Fruit fly (Drosophila melanogaster) whole organism, wandering third instar larva: ENCODE data around the gene CG32086.

Experiments
- Abd-B ChIP-seq: fragments of >200 bp; optimal IDR thresholded peaks from 2 replicates; lab custom pipeline; 2017; ENCODE audit warnings: missing biosample characterization, missing genetic modification characterization
- CG32264 ChIP-seq: fragments of 200-800 bp; sonication (Bioruptor generic); optimal IDR thresholded peaks from 2 replicates; lab custom pipeline; 2016; ENCODE audit warnings: missing biosample characterization, missing genetic modification characterization
- CrebA ChIP-seq: fragments of 200-800 bp; sonication (Bioruptor generic); optimal IDR thresholded peaks from 2 replicates; lab custom pipeline; 2016; ENCODE audit warnings: missing biosample characterization, mild to moderate bottlenecking, missing genetic modification characterization, borderline replicate concordance
- GATAd ChIP-seq: sonication (Bioruptor generic); optimal IDR thresholded peaks from 2 replicates; lab custom pipeline; 2016; ENCODE audit warnings: missing biosample characterization, missing genetic modification characterization
- HLH106 ChIP-seq: fragments of 200-800 bp; optimal IDR thresholded peaks from 3 replicates; lab custom pipeline; 2019; ENCODE audit warnings: missing biosample characterization, mild to moderate bottlenecking, missing genetic modification characterization, moderate library complexity
- Hnf4 ChIP-seq: fragments of 200-800 bp; sonication (Bioruptor generic); optimal IDR thresholded peaks from 2 replicates; lab custom pipeline; 2016; ENCODE audit warnings: missing biosample characterization, mild to moderate bottlenecking, missing genetic modification characterization
- Hr78 ChIP-seq: fragments of >200 bp; optimal IDR thresholded peaks from 2 replicates; lab custom pipeline; 2017; ENCODE audit warnings: missing biosample characterization, missing genetic modification characterization
- Hr83 ChIP-seq: fragments of 200-300 bp; sonication (Bioruptor generic); optimal IDR thresholded peaks from 2 replicates; lab custom pipeline; 2016; ENCODE audit warnings: missing biosample characterization, mild to moderate bottlenecking, missing genetic modification characterization, moderate library complexity; ENCODE audit not compliant: poor library complexity, severe bottlenecking
- Jra ChIP-seq: sonication (Bioruptor generic); optimal IDR thresholded peaks from 2 replicates; lab custom pipeline; 2016; ENCODE audit warnings: missing biosample characterization, missing genetic modification characterization
- Mio ChIP-seq: sonication (Bioruptor generic); optimal IDR thresholded peaks from 2 replicates; lab custom pipeline; 2016; ENCODE audit warnings: missing biosample characterization, missing genetic modification characterization
- Myc ChIP-seq: fragments of >200 bp; optimal IDR thresholded peaks from 2 replicates; lab custom pipeline; 2017
- Rel ChIP-seq, 2 experiments: fragments of 200-800 bp; sonication (Bioruptor generic) in 1 of 2; optimal IDR thresholded peaks; 2 replicates in 1 of 2; 3 replicates in 1 of 2; lab custom pipeline; 2016 to 2019; ENCODE audit warnings: mild to moderate bottlenecking in 2 of 2, missing biosample characterization in 2 of 2, missing genetic modification characterization in 2 of 2, moderate library complexity in 1 of 2
- br ChIP-seq: fragments of 200-800 bp; sonication (Bioruptor generic); optimal IDR thresholded peaks from 2 replicates; lab custom pipeline; 2016; ENCODE audit warnings: missing biosample characterization, missing genetic modification characterization
- brk ChIP-seq: fragments of 200-800 bp; sonication (Bioruptor generic); optimal IDR thresholded peaks from 2 replicates; lab custom pipeline; 2016; ENCODE audit warnings: missing biosample characterization, mild to moderate bottlenecking, missing genetic modification characterization
- dmrt93B ChIP-seq: fragments of 200-800 bp; sonication (Bioruptor generic); optimal IDR thresholded peaks from 2 replicates; lab custom pipeline; 2018; ENCODE audit warnings: missing biosample characterization, mild to moderate bottlenecking, missing genetic modification characterization
- dsf ChIP-seq: sonication (Bioruptor generic); optimal IDR thresholded peaks from 2 replicates; lab custom pipeline; 2016; ENCODE audit warnings: missing biosample characterization, missing genetic modification characterization, borderline replicate concordance
- foxo ChIP-seq, 2 experiments: fragments of 200-800 bp; sonication (Bioruptor generic); optimal IDR thresholded peaks; 2 replicates in 1 of 2; 3 replicates in 1 of 2; lab custom pipeline; 2016 to 2017; ENCODE audit warnings: missing biosample characterization in 2 of 2, missing genetic modification characterization in 2 of 2
- fru ChIP-seq: fragments of 200-800 bp; sonication (Bioruptor generic); optimal IDR thresholded peaks from 3 replicates; lab custom pipeline; 2016; ENCODE audit warnings: missing biosample characterization, mild to moderate bottlenecking, missing genetic modification characterization
- h ChIP-seq: fragments of 200-800 bp; sonication (Bioruptor generic); optimal IDR thresholded peaks from 3 replicates; lab custom pipeline; 2016; ENCODE audit warnings: missing biosample characterization, mild to moderate bottlenecking, missing genetic modification characterization
- jim ChIP-seq: fragments of 175-275, 200-325 bp; sonication (Bioruptor generic); optimal IDR thresholded peaks from 2 replicates; lab custom pipeline; 2016; ENCODE audit warnings: missing biosample characterization, mild to moderate bottlenecking, missing genetic modification characterization
- lola ChIP-seq: fragments of >200 bp; optimal IDR thresholded peaks from 2 replicates; lab custom pipeline; 2017; ENCODE audit warnings: missing biosample characterization, missing genetic modification characterization
- pan ChIP-seq: fragments of >200 bp; optimal IDR thresholded peaks from 2 replicates; lab custom pipeline; 2017
- psq ChIP-seq: fragments of 200-800 bp; sonication (Bioruptor generic); optimal IDR thresholded peaks from 3 replicates; lab custom pipeline; 2017; ENCODE audit warnings: missing biosample characterization, mild to moderate bottlenecking, missing genetic modification characterization, moderate library complexity
- rgr ChIP-seq: fragments of 200-800 bp; sonication (Bioruptor generic); optimal IDR thresholded peaks from 3 replicates; lab custom pipeline; 2016; ENCODE audit warnings: missing biosample characterization, mild to moderate bottlenecking, missing genetic modification characterization
- sage ChIP-seq: fragments of 200-800 bp; sonication (Bioruptor generic); optimal IDR thresholded peaks from 2 replicates; lab custom pipeline; 2016; ENCODE audit warnings: missing biosample characterization, mild to moderate bottlenecking, missing genetic modification characterization
- sv ChIP-seq: fragments of 200-800 bp; sonication (Bioruptor generic); optimal IDR thresholded peaks from 3 replicates; lab custom pipeline; 2016; ENCODE audit warnings: missing biosample characterization, missing genetic modification characterization
- tai ChIP-seq: sonication (Bioruptor generic); optimal IDR thresholded peaks from 2 replicates; lab custom pipeline; 2016; ENCODE audit warnings: missing biosample characterization, missing genetic modification characterization
- usp ChIP-seq: fragments of >200 bp; optimal IDR thresholded peaks from 2 replicates; lab custom pipeline; 2017; ENCODE audit warnings: missing biosample characterization, missing genetic modification characterization
- woc ChIP-seq: sonication (Bioruptor generic); optimal IDR thresholded peaks from 2 replicates; lab custom pipeline; 2016; ENCODE audit warnings: missing biosample characterization, mild to moderate bottlenecking, missing genetic modification characterization

Gene CG32086

DNA sequence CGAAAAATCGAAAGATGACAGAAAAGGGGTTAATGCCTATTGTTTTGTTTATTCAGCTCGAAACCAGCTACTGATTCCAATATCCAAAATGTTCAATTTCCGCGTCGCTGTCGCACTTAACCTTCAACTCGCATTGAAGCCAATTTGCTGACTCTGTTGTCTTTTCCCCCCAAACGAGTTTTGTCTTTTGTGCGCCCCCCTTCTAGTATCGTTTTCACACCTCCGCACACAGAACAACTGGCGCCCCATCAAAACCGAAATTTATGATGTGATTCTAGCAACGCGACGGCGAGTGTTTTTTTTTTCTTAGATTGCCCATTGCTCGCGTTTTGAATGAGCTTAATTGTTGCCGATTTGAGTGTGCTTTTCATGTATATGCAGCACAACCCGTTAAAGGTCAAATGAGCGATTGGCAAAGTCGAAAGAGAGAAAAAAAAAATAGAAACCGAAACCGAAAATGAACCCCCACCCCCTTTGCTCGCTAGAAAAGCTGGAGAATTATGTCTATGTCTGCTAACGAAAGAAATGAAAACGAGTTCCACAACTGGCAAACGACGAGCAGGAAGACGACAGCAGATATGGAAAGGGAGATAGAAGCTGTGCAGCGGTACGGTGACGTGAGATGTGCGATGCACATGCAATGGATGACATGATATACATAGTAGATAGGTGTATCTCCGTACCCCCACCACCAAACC lies 33.4 kb downstream of the CG32086 start:
- TF ChIP-seq lola (GFP tag; lab: Kevin White, UChicago), result no peak
- TF ChIP-seq brk (GFP tag; lab: Kevin White, UChicago), result no peak
- TF ChIP-seq woc (GFP tag; lab: Kevin White, UChicago), result no peak
- no peak for TF ChIP-seq h (GFP tag; lab: Kevin White, UChicago)
- TF ChIP-seq CG32264 (GFP tag; lab: Kevin White, UChicago), result no peak
- TF ChIP-seq tai (GFP tag; lab: Kevin White, UChicago), result no peak
- no peak for TF ChIP-seq psq
- no peak for TF ChIP-seq sage (GFP tag; lab: Kevin White, UChicago)
- TF ChIP-seq dsf (GFP tag; lab: Kevin White, UChicago), result no peak
- TF ChIP-seq br, result no peak
- no peak for TF ChIP-seq Abd-B (GFP tag; lab: Kevin White, UChicago)
- TF ChIP-seq jim (GFP tag; lab: Kevin White, UChicago), result no peak
- TF ChIP-seq Mio (GFP tag; lab: Kevin White, UChicago), result no peak
- TF ChIP-seq Myc, result no peak
- TF ChIP-seq rgr (GFP tag; lab: Kevin White, UChicago), result no peak
- TF ChIP-seq CrebA (GFP tag; lab: Kevin White, UChicago), result no peak

DNA sequence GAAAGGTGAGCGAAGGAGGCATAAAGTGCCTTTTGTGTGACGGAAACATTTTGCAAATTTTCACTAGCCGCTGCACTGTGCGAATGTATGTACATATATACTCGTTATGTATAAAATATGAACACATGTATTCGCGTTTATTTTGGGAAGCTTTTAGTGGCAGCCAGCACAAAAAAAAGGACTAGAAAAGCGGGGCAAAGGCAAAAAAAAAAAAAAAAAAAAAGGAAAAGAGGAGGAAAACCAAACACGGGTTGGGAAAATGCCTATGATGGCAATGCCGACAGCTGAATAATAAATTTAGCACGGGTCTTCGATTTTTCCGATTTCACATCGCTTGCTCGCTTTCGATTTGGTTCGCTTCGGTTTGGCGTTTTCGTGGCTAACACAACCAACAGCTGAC lies 34.4 kb downstream of the CG32086 start:
- TF ChIP-seq br, result no peak
- no peak for TF ChIP-seq Hr78 (GFP tag; lab: Kevin White, UChicago)
- no peak for TF ChIP-seq HLH106
- no peak for TF ChIP-seq Hr83 (GFP tag; lab: Kevin White, UChicago)
- no peak for TF ChIP-seq h (GFP tag; lab: Kevin White, UChicago)
- TF ChIP-seq Hnf4 (GFP tag; lab: Kevin White, UChicago), result no peak

DNA sequence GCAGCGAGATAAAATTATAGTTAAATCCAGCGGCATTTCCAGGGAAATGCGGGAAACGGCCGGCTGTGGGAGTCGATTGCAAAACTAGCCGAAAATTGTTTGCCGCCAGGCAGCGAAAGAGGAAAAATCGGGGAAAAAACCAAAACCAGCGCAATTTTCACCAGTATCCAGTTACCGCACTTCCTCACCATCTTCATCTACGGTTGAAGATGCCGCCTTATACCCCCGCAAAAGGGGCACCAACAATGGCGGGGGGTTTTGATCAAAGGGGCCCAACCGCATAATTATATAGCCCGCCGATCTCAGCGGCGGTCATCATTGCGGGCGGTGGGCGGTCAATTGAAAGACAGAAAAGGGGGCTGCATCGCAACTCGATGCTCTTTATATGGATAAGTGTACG lies 35.9 kb downstream of the CG32086 start:
- no peak for TF ChIP-seq jim (GFP tag; lab: Kevin White, UChicago)
- TF ChIP-seq woc (GFP tag; lab: Kevin White, UChicago), result no peak
- no peak for TF ChIP-seq Rel (GFP tag; optimal IDR thresholded peaks at IDR 0.05; lab: Kevin White, UChicago)
- no peak for TF ChIP-seq Rel (tag; optimal IDR thresholded peaks at IDR 0.05; lab: Kevin White, UChicago)
- TF ChIP-seq GATAd (GFP tag; lab: Kevin White, UChicago), result no peak
- no peak for TF ChIP-seq foxo (GFP tag; optimal IDR thresholded peaks at IDR 0.05; lab: Kevin White, UChicago)
- TF ChIP-seq Mio (GFP tag; lab: Kevin White, UChicago), result no peak
- TF ChIP-seq brk (GFP tag; lab: Kevin White, UChicago), result no peak
- TF ChIP-seq Jra (GFP tag; lab: Kevin White, UChicago), result no peak
- TF ChIP-seq pan (lab: Kevin White, UChicago), result no peak
- no peak for TF ChIP-seq Abd-B (GFP tag; lab: Kevin White, UChicago)
- no peak for TF ChIP-seq Hnf4 (GFP tag; lab: Kevin White, UChicago)
- TF ChIP-seq CG32264 (GFP tag; lab: Kevin White, UChicago), result no peak
- TF ChIP-seq Hr83 (GFP tag; lab: Kevin White, UChicago), result no peak
- no peak for TF ChIP-seq rgr (GFP tag; lab: Kevin White, UChicago)
- no peak for TF ChIP-seq CrebA (GFP tag; lab: Kevin White, UChicago)
- no peak for TF ChIP-seq tai (GFP tag; lab: Kevin White, UChicago)
- TF ChIP-seq fru, result no peak
- no peak for TF ChIP-seq dmrt93B (GFP tag; lab: Kevin White, UChicago)
- TF ChIP-seq sv (GFP tag; lab: Kevin White, UChicago), result no peak
- TF ChIP-seq usp (GFP tag; lab: Kevin White, UChicago), result no peak

DNA sequence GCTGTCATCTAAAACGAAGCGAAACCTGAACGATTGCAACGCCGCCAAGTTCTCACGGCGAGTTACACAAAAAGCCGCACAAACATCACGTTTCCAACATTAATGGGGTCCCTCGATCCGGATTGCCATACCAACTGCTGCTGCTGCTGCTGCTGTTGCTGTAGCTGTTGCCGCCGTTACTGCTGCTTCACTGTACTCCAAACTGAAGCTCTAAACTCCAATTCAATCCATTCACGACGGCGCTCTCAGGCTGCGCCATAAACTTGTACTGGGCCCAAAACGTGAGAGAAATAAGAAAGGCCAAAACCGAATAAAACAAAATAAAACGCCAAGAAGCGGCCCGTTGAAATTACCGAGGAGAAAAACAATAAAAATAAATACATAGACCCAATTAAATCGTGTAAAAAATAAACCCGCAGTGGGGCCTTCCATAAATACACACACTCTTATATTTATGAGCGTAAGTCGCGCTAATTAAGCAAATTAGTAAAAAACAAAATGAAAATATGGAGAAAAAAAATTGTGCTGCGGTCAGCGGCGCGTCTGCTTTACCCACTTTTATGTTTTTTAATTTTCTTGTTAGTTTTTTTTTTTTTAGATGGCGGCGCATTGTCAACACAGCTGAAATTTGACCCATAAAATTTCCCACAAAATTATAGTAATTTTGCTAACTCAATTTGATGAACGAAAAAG lies 36.4 kb downstream of the CG32086 start:
- TF ChIP-seq rgr (GFP tag; lab: Kevin White, UChicago) (no peak), Hnf4 (GFP tag; lab: Kevin White, UChicago) (no peak)
